Worm (Caenorhabditis elegans) whole organism, L2 larva: ENCODE data around the gene metl-9.

ENCODE experiments used
- C34F6.9 ChIP-seq: fragments of 150-350 bp; optimal IDR thresholded peaks from 2 replicates; lab custom pipeline; 2014; ENCODE audit warnings: missing biosample characterization, missing genetic modification characterization
- R02D3.7 ChIP-seq: fragments of 150-350 bp; optimal IDR thresholded peaks from 2 replicates; lab custom pipeline; 2014; ENCODE audit warnings: missing biosample characterization, missing genetic modification characterization
- Y55F3AM.14 ChIP-seq: fragments of 200-800 bp; sonication (Bioruptor generic); optimal IDR thresholded peaks from 2 replicates; lab custom pipeline; 2018; ENCODE audit warnings: mild to moderate bottlenecking, missing genetic modification characterization, missing compliant biosample characterization
- ZK546.5 ChIP-seq: sonication (generic microtip); optimal IDR thresholded peaks from 2 replicates; lab custom pipeline; 2017; ENCODE audit warnings: missing biosample characterization, missing genetic modification characterization
- alr-1 ChIP-seq: fragments of 150-350 bp; optimal IDR thresholded peaks from 2 replicates; lab custom pipeline; 2014; ENCODE audit warnings: missing biosample characterization, missing genetic modification characterization
- aly-2 ChIP-seq: fragments of 150-350 bp; optimal IDR thresholded peaks from 2 replicates; lab custom pipeline; 2014; ENCODE audit warnings: missing biosample characterization, missing genetic modification characterization
- ama-1 ChIP-seq: fragments of 150-350 bp; optimal IDR thresholded peaks from 2 replicates; lab custom pipeline; 2018; ENCODE audit warnings: inconsistent platforms
- blmp-1 ChIP-seq: sonication (generic microtip); optimal IDR thresholded peaks from 2 replicates; lab custom pipeline; 2017; ENCODE audit warnings: missing genetic modification characterization, mild to moderate bottlenecking, missing compliant biosample characterization, antibody characterized with exemption, moderate library complexity; ENCODE audit not compliant: insufficient read depth
- ceh-16 ChIP-seq: fragments of 150-350 bp; optimal IDR thresholded peaks from 2 replicates; lab custom pipeline; 2014; ENCODE audit warnings: missing biosample characterization, missing genetic modification characterization
- ceh-82 ChIP-seq: fragments of 150-350 bp; optimal IDR thresholded peaks from 2 replicates; lab custom pipeline; 2014; ENCODE audit warnings: missing biosample characterization, missing genetic modification characterization
- crh-2 ChIP-seq: sonication (generic microtip); optimal IDR thresholded peaks from 2 replicates; lab custom pipeline; 2017; ENCODE audit warnings: missing biosample characterization, missing genetic modification characterization
- dmd-4 ChIP-seq: sonication (generic microtip); optimal IDR thresholded peaks from 2 replicates; lab custom pipeline; 2017; ENCODE audit warnings: missing biosample characterization, missing genetic modification characterization
- egl-27 ChIP-seq: sonication (generic microtip); optimal IDR thresholded peaks from 3 replicates; lab custom pipeline; 2017; ENCODE audit warnings: missing biosample characterization, missing genetic modification reagents, missing genetic modification characterization
- elt-1 ChIP-seq: fragments of 150-350 bp; optimal IDR thresholded peaks from 2 replicates; lab custom pipeline; 2014; ENCODE audit warnings: missing biosample characterization, missing genetic modification characterization
- elt-3 ChIP-seq: sonication (generic microtip); optimal IDR thresholded peaks from 2 replicates; lab custom pipeline; 2017; ENCODE audit warnings: missing biosample characterization, missing genetic modification characterization
- fos-1 ChIP-seq: fragments of 150-350 bp; optimal IDR thresholded peaks from 2 replicates; lab custom pipeline; 2014; ENCODE audit warnings: missing biosample characterization, missing genetic modification characterization
- lin-11 ChIP-seq: fragments of 150-350 bp; sonication (generic microtip); optimal IDR thresholded peaks from 2 replicates; lab custom pipeline; 2014; ENCODE audit warnings: missing biosample characterization, missing genetic modification characterization, inconsistent platforms, mixed read lengths
- lin-13 ChIP-seq: fragments of 150-350 bp; optimal IDR thresholded peaks from 2 replicates; lab custom pipeline; 2014; ENCODE audit warnings: missing biosample characterization, missing genetic modification reagents, missing genetic modification characterization
- lin-39 ChIP-seq: fragments of 150-350 bp; optimal IDR thresholded peaks from 2 replicates; lab custom pipeline; 2014; ENCODE audit warnings: missing biosample characterization, missing genetic modification reagents, missing genetic modification characterization
- lsy-2 ChIP-seq, 2 experiments: fragments of 150-350 bp in 1 of 2; sonication (generic microtip) in 1 of 2; optimal IDR thresholded peaks; 2 replicates each; lab custom pipeline; 2014 to 2017; ENCODE audit warnings: missing biosample characterization in 2 of 2, missing genetic modification characterization in 2 of 2
- mbf-1 ChIP-seq: sonication (generic microtip); optimal IDR thresholded peaks from 2 replicates; lab custom pipeline; 2017; ENCODE audit warnings: missing biosample characterization, missing genetic modification characterization
- mdl-1 ChIP-seq, 2 experiments: fragments of 150-350 bp in 1 of 2; sonication (generic microtip) in 1 of 2; optimal IDR thresholded peaks; 2 replicates each; lab custom pipeline; 2017; ENCODE audit warnings: missing biosample characterization in 2 of 2, missing genetic modification characterization in 2 of 2
- nhr-12 ChIP-seq: fragments of 150-350 bp; optimal IDR thresholded peaks from 2 replicates; lab custom pipeline; 2014; ENCODE audit warnings: missing biosample characterization, missing genetic modification characterization
- nhr-129 ChIP-seq: fragments of 150-350 bp; optimal IDR thresholded peaks from 2 replicates; lab custom pipeline; 2014; ENCODE audit warnings: missing biosample characterization, missing genetic modification characterization
- nhr-21 ChIP-seq: fragments of 150-350 bp; optimal IDR thresholded peaks from 2 replicates; lab custom pipeline; 2014; ENCODE audit warnings: missing biosample characterization, missing genetic modification characterization
- nhr-23 ChIP-seq: fragments of 150-350 bp; optimal IDR thresholded peaks from 2 replicates; lab custom pipeline; 2014; ENCODE audit warnings: missing biosample characterization, missing genetic modification reagents, missing genetic modification characterization
- nhr-237 ChIP-seq: fragments of 150-350 bp; optimal IDR thresholded peaks from 2 replicates; lab custom pipeline; 2014; ENCODE audit warnings: missing biosample characterization, missing genetic modification characterization
- nhr-6 ChIP-seq: fragments of 150-350 bp; optimal IDR thresholded peaks from 2 replicates; lab custom pipeline; 2014; ENCODE audit warnings: missing biosample characterization, missing genetic modification characterization
- peb-1 ChIP-seq: fragments of 150-350 bp; optimal IDR thresholded peaks from 2 replicates; lab custom pipeline; 2014; ENCODE audit warnings: missing biosample characterization, missing genetic modification characterization
- skn-1 ChIP-seq: sonication (generic microtip); optimal IDR thresholded peaks from 2 replicates; lab custom pipeline; 2017; ENCODE audit warnings: missing biosample characterization, missing genetic modification characterization
- sma-3 ChIP-seq: sonication (generic microtip); optimal IDR thresholded peaks from 2 replicates; lab custom pipeline; 2016; ENCODE audit warnings: missing genetic modification reagents, missing genetic modification characterization, missing compliant biosample characterization
- sma-9 ChIP-seq, 2 experiments: fragments of 150-350 bp in 1 of 2; sonication (generic microtip) in 1 of 2; optimal IDR thresholded peaks; 2 replicates each; lab custom pipeline; 2014 to 2016; ENCODE audit warnings: missing genetic modification characterization in 2 of 2, mild to moderate bottlenecking in 1 of 2, missing biosample characterization in 1 of 2, missing compliant biosample characterization in 1 of 2, missing genetic modification reagents in 1 of 2, moderate library complexity in 1 of 2
- snpc-4 ChIP-seq: fragments of 150-350 bp; optimal IDR thresholded peaks from 2 replicates; lab custom pipeline; 2014; ENCODE audit warnings: missing biosample characterization, missing genetic modification characterization
- unc-39 ChIP-seq: fragments of 150-350 bp; optimal IDR thresholded peaks from 2 replicates; lab custom pipeline; 2014; ENCODE audit warnings: missing biosample characterization, missing genetic modification characterization
- unc-55 ChIP-seq: fragments of 150-350 bp; sonication (generic microtip); optimal IDR thresholded peaks from 3 replicates; lab custom pipeline; 2014; ENCODE audit warnings: missing biosample characterization, missing genetic modification reagents, missing genetic modification characterization
- unc-62 ChIP-seq: fragments of 150-350 bp; optimal IDR thresholded peaks from 2 replicates; lab custom pipeline; 2014; ENCODE audit warnings: missing biosample characterization, missing genetic modification reagents, missing genetic modification characterization
- zag-1 ChIP-seq: fragments of 150-350 bp; optimal IDR thresholded peaks from 2 replicates; lab custom pipeline; 2014; ENCODE audit warnings: missing biosample characterization, missing genetic modification characterization
- ztf-1 ChIP-seq: fragments of 200-800 bp; sonication (Bioruptor generic); conservative IDR thresholded peaks from 2 replicates; pipeline ENCODE4 v1.3.6; 2022; ENCODE audit warnings: missing genetic modification characterization, missing compliant biosample characterization
- ztf-4 ChIP-seq: fragments of 150-350 bp; optimal IDR thresholded peaks from 2 replicates; lab custom pipeline; 2014; ENCODE audit warnings: missing biosample characterization, missing genetic modification characterization

Gene metl-9

DNA sequence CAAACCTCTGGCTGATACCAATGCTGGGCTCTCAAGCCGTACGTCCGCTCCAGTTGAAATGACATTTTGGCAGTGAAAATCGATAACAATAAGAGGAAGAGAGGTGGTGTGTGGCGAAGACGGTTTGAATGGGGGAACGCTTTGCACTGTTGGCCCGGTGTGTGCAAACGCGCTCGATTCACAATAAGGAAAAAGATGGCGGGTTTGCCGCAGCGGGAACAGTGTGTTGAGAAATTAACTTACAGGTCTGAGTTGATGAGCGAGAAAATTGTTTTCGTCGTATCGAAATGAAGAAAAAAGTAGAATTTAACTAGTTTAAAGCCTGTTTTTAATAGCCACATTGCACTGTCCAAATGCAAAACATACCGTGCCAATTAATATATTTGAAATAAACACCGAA is at the start of gene metl-9:
metl-9 (minus strand) TSS at position 101 of the 400 bp plus-strand sequence.
- TF ChIP-seq nhr-6 (no peak), elt-1 (tag; lab: Kevin White, UChicago) (no peak), ztf-4 (no peak), ztf-1 (GFP tag; lab: Robert Waterston, UW) (no peak)

DNA sequence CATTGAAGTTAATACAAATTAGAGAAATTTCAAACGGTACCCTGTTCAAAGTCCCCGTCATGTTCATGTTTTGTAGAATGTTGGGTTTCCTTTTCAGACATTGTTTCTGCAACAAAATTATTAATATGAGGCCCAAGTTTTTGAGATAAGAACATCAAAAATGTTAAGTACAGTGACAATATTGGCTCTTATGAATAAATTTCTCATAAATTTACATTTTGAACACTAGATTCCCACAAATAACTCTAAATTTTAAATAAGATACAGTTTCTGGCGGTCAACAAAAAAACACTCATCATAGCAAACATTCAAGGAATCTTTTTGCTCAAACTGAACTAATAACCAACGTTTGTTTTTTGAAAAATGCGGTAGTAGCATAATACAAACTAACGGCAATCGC is 47.3 kb upstream of the metl-9 start, which contains the start of gene H28G03.3:
H28G03.3 (minus strand) TSS at position 101 of the 400 bp plus-strand sequence.
- TF ChIP-seq ztf-4: no peak
- TF ChIP-seq unc-55 (GFP tag; lab: Kevin White, UChicago): no peak
- no peak for TF ChIP-seq ceh-82
- TF ChIP-seq ztf-1 (GFP tag; lab: Robert Waterston, UW): no peak
- TF ChIP-seq zag-1 (tag; lab: Kevin White, UChicago): no peak
- no peak for TF ChIP-seq nhr-237 (tag; lab: Kevin White, UChicago)
- no peak for TF ChIP-seq lin-11
- no peak for TF ChIP-seq elt-3
- TF ChIP-seq sma-3: no peak

DNA sequence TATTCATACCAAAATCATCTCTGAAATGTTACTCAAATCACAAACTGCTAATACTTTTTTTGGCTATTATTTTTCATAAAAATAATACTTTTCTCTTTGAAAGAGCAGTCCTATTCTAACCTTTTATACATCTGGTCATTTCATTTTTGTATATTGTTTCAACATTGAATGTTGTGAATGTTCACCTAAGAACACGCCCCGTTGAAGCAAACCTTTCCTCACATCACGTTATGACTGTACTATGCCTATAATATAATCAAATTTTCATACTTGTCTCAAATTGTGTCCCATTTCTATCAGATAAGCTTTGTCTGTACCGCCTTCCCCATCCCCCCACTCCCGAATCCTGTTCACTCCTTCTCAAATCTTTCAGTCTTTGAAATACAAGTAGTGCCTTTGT is 39.4 kb upstream of the metl-9 start:
- TF ChIP-seq C34F6.9 (tag; lab: Kevin White, UChicago): no peak
- no peak for TF ChIP-seq lin-11
- TF ChIP-seq ztf-4: no peak
- no peak for TF ChIP-seq nhr-23 (tag; lab: Kevin White, UChicago)
- no peak for TF ChIP-seq sma-3
- no peak for TF ChIP-seq egl-27 (tag; lab: Kevin White, UChicago)
- no peak for TF ChIP-seq skn-1 (tag; lab: Kevin White, UChicago)
- TF ChIP-seq unc-62 (GFP tag; lab: Kevin White, UChicago): no peak
- TF ChIP-seq Y55F3AM.14: no peak
- no peak for TF ChIP-seq elt-1 (tag; lab: Kevin White, UChicago)
- no peak for TF ChIP-seq elt-3
- TF ChIP-seq alr-1 (tag; lab: Kevin White, UChicago): no peak

DNA sequence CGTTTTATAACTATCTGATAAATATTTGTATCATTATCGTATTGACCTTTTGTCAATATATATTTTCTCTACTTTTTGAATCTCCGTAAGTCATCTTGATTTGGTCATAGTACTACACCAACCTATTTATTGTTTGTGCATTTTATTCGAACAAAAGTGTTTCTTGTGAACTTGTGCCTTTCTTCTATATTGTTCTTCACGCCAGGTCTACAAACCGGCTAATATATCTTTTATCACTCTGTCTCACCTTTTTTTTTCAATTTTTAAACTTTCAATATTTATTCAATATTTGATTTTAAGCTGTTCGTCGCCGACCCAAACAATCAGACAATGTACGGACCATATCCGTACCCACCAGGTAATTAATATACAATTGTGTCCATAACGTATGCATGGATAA is 37.1 kb upstream of the metl-9 start, which contains the start of gene hrpa-2:
hrpa-2 (plus strand) TSS at position 301 of the 400 bp plus-strand sequence.
- TF ChIP-seq nhr-23 (tag; lab: Kevin White, UChicago) (no peak), lsy-2 (tag; optimal IDR thresholded peaks at IDR 0.05; lab: Kevin White, UChicago) (no peak), zag-1 (tag; lab: Kevin White, UChicago) (no peak), lin-13 (no peak), ama-1 (lab: Kevin White, UChicago) (no peak), sma-9 (GFP tag; optimal IDR thresholded peaks at IDR 0.05; lab: Kevin White, UChicago) (no peak), sma-9 (tag; optimal IDR thresholded peaks at IDR 0.05; lab: Kevin White, UChicago) (no peak)
- TF ChIP-seq, all 48 proteins: peak for 0

DNA sequence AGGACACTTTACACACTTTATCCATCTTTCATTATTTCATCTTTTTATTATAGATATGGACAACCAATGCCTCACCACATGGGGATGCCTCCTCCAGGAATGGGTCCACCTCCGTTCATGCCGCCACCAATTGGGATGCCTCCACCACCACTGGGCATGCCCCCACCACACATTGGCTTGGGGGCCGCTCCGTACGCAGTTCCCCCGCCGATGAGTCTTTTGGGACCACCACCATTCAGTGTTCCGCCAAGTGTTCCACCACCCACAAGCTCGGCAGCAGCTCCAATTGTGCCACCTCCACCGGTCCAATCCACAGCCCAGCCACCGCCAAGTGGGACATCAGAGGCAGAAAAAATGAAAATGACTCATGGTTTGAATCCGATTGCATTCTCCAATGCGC is 35.8 kb upstream of the metl-9 start:
- TF ChIP-seq fos-1 (tag; lab: Kevin White, UChicago) (no peak), crh-2 (tag; lab: Kevin White, UChicago) (no peak), lin-11 (no peak), ceh-16 (tag; lab: Kevin White, UChicago) (no peak), aly-2 (tag; lab: Kevin White, UChicago) (no peak), mdl-1 (tag; optimal IDR thresholded peaks at IDR 0.05; lab: Kevin White, UChicago) (no peak), blmp-1 (tag; lab: Kevin White, UChicago) (no peak), nhr-129 (tag; lab: Kevin White, UChicago) (no peak), dmd-4 (tag; lab: Kevin White, UChicago) (no peak), ztf-4 (no peak)

DNA sequence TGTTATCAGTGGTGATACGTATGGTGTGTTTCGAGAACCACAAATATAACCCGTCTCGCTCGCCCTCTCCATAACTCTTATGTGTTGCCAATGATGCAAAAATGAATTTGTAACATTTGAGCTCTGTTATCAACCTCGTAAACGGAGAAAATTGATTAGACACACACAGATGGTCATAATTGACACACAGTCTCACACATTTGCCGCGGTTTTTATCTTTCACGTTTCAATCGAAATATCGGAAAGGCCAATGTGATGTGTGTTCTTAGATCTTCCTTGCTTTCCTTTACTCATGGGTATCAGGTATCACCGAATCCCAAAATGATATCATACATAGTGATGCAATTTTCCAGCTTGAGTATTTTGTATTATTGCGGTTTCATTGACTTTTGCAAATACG is 34.6 kb upstream of the metl-9 start:
- TF ChIP-seq Y55F3AM.14 (no peak), sma-3 (peak; percentile 1), mbf-1 (tag; lab: Kevin White, UChicago) (no peak), unc-39 (no peak), nhr-129 (tag; lab: Kevin White, UChicago) (peak; percentile 93), ama-1 (lab: Kevin White, UChicago) (no peak), ZK546.5 (no peak), peb-1 (no peak), lsy-2 (tag; optimal IDR thresholded peaks at IDR 0.05; lab: Kevin White, UChicago) (peak in 1 of 2 experiments; percentile 9), ztf-4 (no peak), nhr-6 (no peak), egl-27 (tag; lab: Kevin White, UChicago) (no peak), snpc-4 (no peak), elt-3 (no peak), lin-39 (no peak), ztf-1 (GFP tag; lab: Robert Waterston, UW) (no peak), R02D3.7 (no peak), unc-55 (GFP tag; lab: Kevin White, UChicago) (no peak), zag-1 (tag; lab: Kevin White, UChicago) (no peak), nhr-237 (tag; lab: Kevin White, UChicago) (no peak), ceh-82 (no peak), lin-11 (no peak), aly-2 (tag; lab: Kevin White, UChicago) (no peak), fos-1 (tag; lab: Kevin White, UChicago) (peak; percentile 94), unc-62 (GFP tag; lab: Kevin White, UChicago) (no peak), elt-1 (tag; lab: Kevin White, UChicago) (no peak), nhr-12 (tag; lab: Kevin White, UChicago) (no peak), blmp-1 (tag; lab: Kevin White, UChicago) (no peak), nhr-23 (tag; lab: Kevin White, UChicago) (no peak), nhr-21 (tag; lab: Kevin White, UChicago) (peak; percentile 66)
